Worm (Caenorhabditis elegans) whole organism, late embryonic: ENCODE data around the gene F53H4.4.

Experiments used
- C08G9.2 ChIP-seq: sonication (generic microtip); optimal IDR thresholded peaks from 2 replicates; lab custom pipeline; 2016; ENCODE audit warnings: mild to moderate bottlenecking, missing genetic modification characterization, moderate library complexity, missing compliant biosample characterization
- F13H6.1 ChIP-seq: sonication (generic microtip); optimal IDR thresholded peaks from 2 replicates; lab custom pipeline; 2016; ENCODE audit warnings: missing genetic modification characterization, missing compliant biosample characterization
- T23F11.4 ChIP-seq: fragments of 200-800 bp; sonication (Bioruptor generic); optimal IDR thresholded peaks from 2 replicates; lab custom pipeline; 2018; ENCODE audit warnings: mild to moderate bottlenecking, missing genetic modification characterization, missing compliant biosample characterization
- ahr-1 ChIP-seq: sonication (generic microtip); optimal IDR thresholded peaks from 2 replicates; lab custom pipeline; 2016; ENCODE audit warnings: missing genetic modification characterization, missing compliant biosample characterization
- ama-1 ChIP-seq: fragments of 150-350 bp; optimal IDR thresholded peaks from 2 replicates; lab custom pipeline; 2014
- ceh-48 ChIP-seq: sonication (generic microtip); optimal IDR thresholded peaks from 2 replicates; lab custom pipeline; 2016; ENCODE audit warnings: missing genetic modification characterization, inconsistent platforms, missing compliant biosample characterization
- elt-2 ChIP-seq: sonication (generic microtip); optimal IDR thresholded peaks from 2 replicates; lab custom pipeline; 2016; ENCODE audit warnings: missing genetic modification reagents, missing genetic modification characterization, missing compliant biosample characterization
- lin-11 ChIP-seq: fragments of 200-800 bp; sonication (Bioruptor generic); optimal IDR thresholded peaks from 2 replicates; lab custom pipeline; 2018; ENCODE audit warnings: mild to moderate bottlenecking, missing genetic modification characterization, missing compliant biosample characterization
- nhr-11 ChIP-seq: fragments of 150-350 bp; optimal IDR thresholded peaks from 2 replicates; lab custom pipeline; 2014; ENCODE audit warnings: missing biosample characterization, missing genetic modification characterization
- pat-9 ChIP-seq: fragments of 200-800 bp; sonication (Bioruptor generic); optimal IDR thresholded peaks from 2 replicates; lab custom pipeline; 2018; ENCODE audit warnings: mild to moderate bottlenecking, missing genetic modification characterization, moderate library complexity, missing compliant biosample characterization
- pha-4 ChIP-seq: fragments of 150-350 bp; optimal IDR thresholded peaks from 2 replicates; lab custom pipeline; 2018; ENCODE audit warnings: missing biosample characterization, missing genetic modification reagents, missing genetic modification characterization
- syd-9 ChIP-seq: sonication (generic microtip); optimal IDR thresholded peaks from 2 replicates; lab custom pipeline; 2016; ENCODE audit warnings: mild to moderate bottlenecking, missing genetic modification characterization, moderate library complexity, missing compliant biosample characterization
- ttx-3 ChIP-seq: sonication (generic microtip); optimal IDR thresholded peaks from 2 replicates; lab custom pipeline; 2016; ENCODE audit warnings: missing genetic modification reagents, missing genetic modification characterization, missing compliant biosample characterization
- unc-55 ChIP-seq: sonication (generic microtip); optimal IDR thresholded peaks from 2 replicates; lab custom pipeline; 2017; ENCODE audit warnings: missing biosample characterization, missing genetic modification reagents, missing genetic modification characterization

DNA sequence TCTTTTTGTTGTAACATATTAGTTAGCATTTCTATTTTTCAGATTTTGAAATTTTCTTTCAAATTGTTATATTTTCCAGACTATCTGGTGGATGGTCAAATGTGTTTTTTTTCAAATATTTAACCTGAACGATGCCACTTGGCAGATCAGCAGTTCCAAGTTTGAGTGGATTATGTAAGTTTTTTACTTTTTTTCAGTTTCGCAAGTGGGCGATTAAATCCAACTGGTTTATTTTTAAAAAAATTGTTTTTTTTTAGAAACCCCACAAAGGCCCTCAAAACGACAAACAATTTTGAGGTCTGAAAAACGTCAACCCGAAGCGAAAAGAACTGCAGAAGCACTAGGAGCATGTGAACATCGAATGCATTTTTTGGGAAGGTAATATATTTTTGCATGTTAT, 39.3 kb upstream of the F53H4.4 start, which contains the start of gene Y7A5A.9:
- TF ChIP-seq ttx-3 (tag; lab: Kevin White, UChicago) (no peak), elt-2 (tag; lab: Kevin White, UChicago) (no peak), C08G9.2 (tag; lab: Kevin White, UChicago) (no peak), lin-11 (tag; lab: Kevin White, UChicago) (no peak), syd-9 (tag; lab: Kevin White, UChicago) (no peak), nhr-11 (tag; lab: Kevin White, UChicago) (no peak), unc-55 (no peak), pha-4 (tag; lab: Kevin White, UChicago) (no peak), ahr-1 (tag; lab: Kevin White, UChicago) (no peak), ama-1 (lab: Kevin White, UChicago) (no peak), T23F11.4 (GFP tag; lab: Kevin White, UChicago) (no peak), pat-9 (tag; lab: Kevin White, UChicago) (no peak), F13H6.1 (tag; lab: Kevin White, UChicago) (no peak), ceh-48 (no peak)
